Fruit fly (Drosophila melanogaster) whole organism, pupa: ENCODE results near the gene capt.
A peak's percentile ranks its signal among the peaks of the same experiment; 100 is the strongest.

Source experiments
- CG10348 ChIP-seq: fragments of 200-800 bp; sonication (Bioruptor generic); IDR thresholded peaks from 2 replicates; pipeline ENCODE4 v1.3.6; 2022; ENCODE audit warnings: missing biosample characterization, missing genetic modification characterization
- CG17806 ChIP-seq: fragments of 200-800 bp; sonication (Bioruptor generic); optimal IDR thresholded peaks from 2 replicates; lab custom pipeline; 2018; ENCODE audit warnings: missing biosample characterization, mild to moderate bottlenecking, missing genetic modification characterization, moderate library complexity
- CG8159 ChIP-seq: fragments of 200-800 bp; sonication (Bioruptor generic); optimal IDR thresholded peaks from 3 replicates; lab custom pipeline; 2018; ENCODE audit warnings: missing biosample characterization, mild to moderate bottlenecking, missing genetic modification characterization, moderate library complexity
- gl ChIP-seq: fragments of 200-800 bp; sonication (Bioruptor generic); optimal IDR thresholded peaks from 2 replicates; lab custom pipeline; 2018; ENCODE audit warnings: missing biosample characterization, mild to moderate bottlenecking, missing genetic modification characterization

DNA sequence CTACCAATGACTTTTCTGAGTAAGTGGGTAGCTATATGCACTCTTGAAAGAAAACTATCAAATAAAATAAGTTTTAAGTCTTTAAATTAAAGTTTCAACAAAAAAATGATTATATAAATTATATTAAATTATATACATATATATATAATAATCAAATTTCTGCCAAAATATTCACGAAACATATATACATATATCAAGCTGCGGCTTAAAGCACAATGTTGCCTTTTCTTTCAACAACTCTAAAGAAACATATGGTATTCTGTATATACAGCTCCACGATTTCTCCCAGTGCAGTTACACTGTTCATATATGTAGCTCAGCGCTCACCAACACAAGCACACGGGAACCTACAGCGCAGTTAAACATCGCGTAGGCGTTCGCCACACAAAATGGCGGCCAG is 22.6 kb downstream of the capt start:
- TF ChIP-seq CG10348 (GFP tag; lab: Robert Waterston, UW) (no peak), gl (no peak), CG17806 (no peak), CG8159 (tag; lab: Kevin White, UChicago) (peak; percentile 36)
